Fruit fly (Drosophila melanogaster) whole organism, prepupa: ENCODE data around the gene RIOK2.

Experiments used
- CG10631 ChIP-seq: fragments of 200-800 bp; sonication (Bioruptor generic); optimal IDR thresholded peaks from 2 replicates; lab custom pipeline; 2016; ENCODE audit warnings: missing biosample characterization, missing genetic modification characterization
- CG10669 ChIP-seq: fragments of 200-800 bp; sonication (Bioruptor generic); optimal IDR thresholded peaks from 3 replicates; lab custom pipeline; 2018; ENCODE audit warnings: missing biosample characterization, mild to moderate bottlenecking, missing genetic modification characterization, moderate library complexity
- CG11762 ChIP-seq: fragments of 200-800 bp; sonication (Bioruptor generic); optimal IDR thresholded peaks from 3 replicates; lab custom pipeline; 2016; ENCODE audit warnings: missing biosample characterization, missing genetic modification characterization; ENCODE audit not compliant: insufficient read depth
- CG11902 ChIP-seq: fragments of 200-800 bp; sonication (Bioruptor generic); optimal IDR thresholded peaks from 3 replicates; lab custom pipeline; 2016; ENCODE audit warnings: missing biosample characterization, missing genetic modification characterization
- CG15336 ChIP-seq: fragments of 200-800 bp; sonication (Bioruptor generic); IDR thresholded peaks from 2 replicates; pipeline ENCODE4 v1.3.6; 2022; ENCODE audit warnings: missing biosample characterization, missing genetic modification characterization
- CG1621 ChIP-seq: fragments of 200-800 bp; sonication (Bioruptor generic); optimal IDR thresholded peaks from 3 replicates; lab custom pipeline; 2018; ENCODE audit warnings: missing biosample characterization, mild to moderate bottlenecking, missing genetic modification characterization
- CG3032 ChIP-seq: fragments of 200-800 bp; optimal IDR thresholded peaks from 2 replicates; lab custom pipeline; 2019; ENCODE audit warnings: missing biosample characterization, mild to moderate bottlenecking, missing genetic modification characterization, moderate library complexity
- CG31627 ChIP-seq: fragments of 200-800 bp; sonication (Bioruptor generic); optimal IDR thresholded peaks from 3 replicates; lab custom pipeline; 2016; ENCODE audit warnings: missing biosample characterization, missing genetic modification characterization
- CG32006 ChIP-seq: fragments of 200-800 bp; sonication (Bioruptor generic); optimal IDR thresholded peaks from 3 replicates; lab custom pipeline; 2017; ENCODE audit warnings: missing biosample characterization, mild to moderate bottlenecking, missing genetic modification characterization
- CG3919 ChIP-seq: fragments of 200-800 bp; sonication (Bioruptor generic); optimal IDR thresholded peaks from 3 replicates; lab custom pipeline; 2016; ENCODE audit warnings: missing biosample characterization, missing genetic modification characterization
- CG4318 ChIP-seq: fragments of 200-800 bp; sonication (Bioruptor generic); optimal IDR thresholded peaks from 3 replicates; lab custom pipeline; 2017; ENCODE audit warnings: missing biosample characterization, mild to moderate bottlenecking, missing genetic modification characterization
- CG6276 ChIP-seq: fragments of 200-800 bp; sonication (Bioruptor generic); optimal IDR thresholded peaks from 2 replicates; lab custom pipeline; 2017; ENCODE audit warnings: missing biosample characterization, mild to moderate bottlenecking, missing genetic modification characterization
- CG6792 ChIP-seq: fragments of 200-800 bp; sonication (Bioruptor generic); optimal IDR thresholded peaks from 3 replicates; lab custom pipeline; 2016; ENCODE audit warnings: missing biosample characterization, missing genetic modification characterization
- CG6808 ChIP-seq: fragments of 200-800 bp; sonication (Bioruptor generic); optimal IDR thresholded peaks from 3 replicates; lab custom pipeline; 2017; ENCODE audit warnings: missing biosample characterization, missing genetic modification characterization, mild to moderate bottlenecking, moderate library complexity, missing genetic modification reagents
- CG6854 ChIP-seq: fragments of 200-800 bp; sonication (Bioruptor generic); optimal IDR thresholded peaks from 2 replicates; lab custom pipeline; 2017; ENCODE audit warnings: missing biosample characterization, mild to moderate bottlenecking, missing genetic modification characterization
- CG8119 ChIP-seq: fragments of 200-800 bp; sonication (Bioruptor generic); IDR thresholded peaks from 3 replicates; pipeline ENCODE4 v1.3.6; 2022; ENCODE audit warnings: missing biosample characterization, missing genetic modification characterization
- CG8319 ChIP-seq: fragments of 200-800 bp; sonication (Bioruptor generic); optimal IDR thresholded peaks from 3 replicates; lab custom pipeline; 2016; ENCODE audit warnings: missing biosample characterization, missing genetic modification characterization
- CG8632 ChIP-seq: fragments of 200-800 bp; sonication (Bioruptor generic); optimal IDR thresholded peaks from 3 replicates; lab custom pipeline; 2016; ENCODE audit warnings: missing biosample characterization, missing genetic modification characterization
- Eip78C ChIP-seq: fragments of 200-800 bp; sonication (Bioruptor generic); peaks from one replicate; lab custom pipeline; 2016; ENCODE audit warnings: missing biosample characterization, missing genetic modification characterization
- Ets21C ChIP-seq: fragments of 200-800 bp; sonication (Bioruptor generic); optimal IDR thresholded peaks from 3 replicates; lab custom pipeline; 2016; ENCODE audit warnings: missing biosample characterization, missing genetic modification characterization
- Gug ChIP-seq: fragments of 200-800 bp; sonication (Bioruptor generic); IDR thresholded peaks from 2 replicates; pipeline ENCODE4 v1.3.6; 2022; ENCODE audit warnings: missing biosample characterization, missing genetic modification characterization
- Hr4 ChIP-seq: fragments of 200-800 bp; sonication (Bioruptor generic); optimal IDR thresholded peaks from 3 replicates; lab custom pipeline; 2016; ENCODE audit warnings: missing biosample characterization, missing genetic modification characterization
- Lpt ChIP-seq: fragments of 200-800 bp; sonication (Bioruptor generic); optimal IDR thresholded peaks from 3 replicates; lab custom pipeline; 2016; ENCODE audit warnings: missing biosample characterization, missing genetic modification characterization
- Met ChIP-seq: fragments of 200-800 bp; sonication (Bioruptor generic); optimal IDR thresholded peaks from 3 replicates; lab custom pipeline; 2016; ENCODE audit warnings: missing biosample characterization, missing genetic modification characterization
- Sox102F ChIP-seq: fragments of 200-800 bp; sonication (Bioruptor generic); optimal IDR thresholded peaks from 2 replicates; lab custom pipeline; 2016; ENCODE audit warnings: missing biosample characterization, mild to moderate bottlenecking, missing genetic modification characterization
- Sox15 ChIP-seq: fragments of 200-800 bp; sonication (Bioruptor generic); optimal IDR thresholded peaks from 3 replicates; lab custom pipeline; 2016; ENCODE audit warnings: missing biosample characterization, missing genetic modification characterization
- cyc ChIP-seq: fragments of 200-800 bp; sonication (Bioruptor generic); optimal IDR thresholded peaks from 3 replicates; lab custom pipeline; 2016; ENCODE audit warnings: missing biosample characterization, missing genetic modification characterization
- fd85E ChIP-seq: fragments of 200-800 bp; sonication (Bioruptor generic); optimal IDR thresholded peaks from 3 replicates; lab custom pipeline; 2016; ENCODE audit warnings: missing biosample characterization, missing genetic modification characterization
- fkh ChIP-seq: fragments of 200-800 bp; sonication (Bioruptor generic); optimal IDR thresholded peaks from 3 replicates; lab custom pipeline; 2017; ENCODE audit warnings: missing biosample characterization, mild to moderate bottlenecking, missing genetic modification characterization, moderate library complexity
- lz ChIP-seq: fragments of 200-800 bp; sonication (Bioruptor generic); optimal IDR thresholded peaks from 3 replicates; lab custom pipeline; 2016; ENCODE audit warnings: missing biosample characterization, missing genetic modification characterization
- net ChIP-seq: fragments of 200-800 bp; sonication (Bioruptor generic); optimal IDR thresholded peaks from 3 replicates; lab custom pipeline; 2016; ENCODE audit warnings: missing biosample characterization, missing genetic modification characterization
- pdm3 ChIP-seq: fragments of 200-800 bp; sonication (Bioruptor generic); optimal IDR thresholded peaks from 3 replicates; lab custom pipeline; 2016; ENCODE audit warnings: missing biosample characterization, missing genetic modification characterization
- salr ChIP-seq, 2 experiments: fragments of 200-800 bp; sonication (Bioruptor generic); optimal IDR thresholded peaks; 3 replicates each; lab custom pipeline; 2016 to 2018; ENCODE audit warnings: missing biosample characterization in 2 of 2, missing genetic modification characterization in 2 of 2, mild to moderate bottlenecking in 1 of 2
- spab ChIP-seq: fragments of 200-800 bp; sonication (Bioruptor generic); optimal IDR thresholded peaks from 2 replicates; lab custom pipeline; 2017; ENCODE audit warnings: missing biosample characterization, mild to moderate bottlenecking, missing genetic modification characterization, missing genetic modification reagents
- ss ChIP-seq, 2 experiments: fragments of 200-800 bp; sonication (Bioruptor generic); optimal IDR thresholded peaks; 2 replicates in 1 of 2; 3 replicates in 1 of 2; lab custom pipeline; 2017 to 2018; ENCODE audit warnings: mild to moderate bottlenecking in 2 of 2, missing biosample characterization in 2 of 2, missing genetic modification characterization in 2 of 2, moderate library complexity in 1 of 2
- svp ChIP-seq: fragments of 200-800 bp; sonication (Bioruptor generic); peaks from one replicate; lab custom pipeline; 2016; ENCODE audit warnings: missing biosample characterization, missing genetic modification characterization
- vri ChIP-seq: fragments of 200-800 bp; sonication (Bioruptor generic); optimal IDR thresholded peaks from 3 replicates; lab custom pipeline; 2016; ENCODE audit warnings: missing biosample characterization, mild to moderate bottlenecking, missing genetic modification characterization

Gene RIOK2

DNA sequence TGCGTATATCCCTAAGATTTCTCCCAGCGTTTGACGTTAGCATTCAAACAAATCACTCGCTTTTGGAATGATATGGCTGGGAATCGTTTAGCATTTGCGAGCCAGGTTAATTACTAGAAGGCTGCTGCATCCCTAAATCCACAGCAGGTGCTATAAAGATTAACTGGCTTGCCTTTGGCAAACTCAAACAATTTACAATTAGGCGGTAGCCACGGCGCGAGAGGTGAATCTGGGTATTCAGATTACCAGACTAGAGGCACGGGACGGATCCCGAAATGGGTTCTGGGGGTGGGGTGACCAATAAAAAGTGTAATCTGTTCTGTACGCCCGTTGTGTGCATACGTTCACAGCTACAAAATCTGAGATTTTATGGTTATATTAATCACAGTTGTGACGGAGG, 15.5 kb downstream of the RIOK2 start, which contains the start of gene CG11892:
Gene CG11892, plus strand, starts transcription at position 384 of the 400 bp plus-strand sequence.
- peak; percentile 23 for TF ChIP-seq Sox102F (GFP tag; lab: Kevin White, UChicago)
- no peak for TF ChIP-seq cyc (GFP tag; lab: Kevin White, UChicago)
- no peak for TF ChIP-seq CG11902
- peak; percentile 46 for TF ChIP-seq vri (GFP tag; lab: Kevin White, UChicago)
- no peak for TF ChIP-seq ss (GFP tag; optimal IDR thresholded peaks at IDR 0.05; lab: Kevin White, UChicago)
- TF ChIP-seq fd85E (GFP tag; lab: Kevin White, UChicago), result no peak
- no peak for TF ChIP-seq CG10669
- no peak for TF ChIP-seq Sox15 (GFP tag; lab: Kevin White, UChicago)
- TF ChIP-seq CG6808, result no peak
- TF ChIP-seq svp (GFP tag; lab: Kevin White, UChicago), result peak; percentile 46
- TF ChIP-seq CG15336 (GFP tag; lab: Robert Waterston, UW), result no peak
- no peak for TF ChIP-seq CG1621
- peak; percentile 90 for TF ChIP-seq fkh (GFP tag; lab: Kevin White, UChicago)
- TF ChIP-seq lz (GFP tag; lab: Kevin White, UChicago), result no peak
- TF ChIP-seq Eip78C (GFP tag; lab: Kevin White, UChicago), result no peak
- TF ChIP-seq CG32006 (GFP tag; lab: Kevin White, UChicago), result no peak
- no peak for TF ChIP-seq Ets21C (GFP tag; lab: Kevin White, UChicago)
- no peak for TF ChIP-seq CG3919
- no peak for TF ChIP-seq net (GFP tag; lab: Kevin White, UChicago)
- TF ChIP-seq Hr4, result no peak
- no peak for TF ChIP-seq CG3032
- no peak for TF ChIP-seq CG10631
- TF ChIP-seq pdm3 (GFP tag; lab: Kevin White, UChicago), result no peak

DNA sequence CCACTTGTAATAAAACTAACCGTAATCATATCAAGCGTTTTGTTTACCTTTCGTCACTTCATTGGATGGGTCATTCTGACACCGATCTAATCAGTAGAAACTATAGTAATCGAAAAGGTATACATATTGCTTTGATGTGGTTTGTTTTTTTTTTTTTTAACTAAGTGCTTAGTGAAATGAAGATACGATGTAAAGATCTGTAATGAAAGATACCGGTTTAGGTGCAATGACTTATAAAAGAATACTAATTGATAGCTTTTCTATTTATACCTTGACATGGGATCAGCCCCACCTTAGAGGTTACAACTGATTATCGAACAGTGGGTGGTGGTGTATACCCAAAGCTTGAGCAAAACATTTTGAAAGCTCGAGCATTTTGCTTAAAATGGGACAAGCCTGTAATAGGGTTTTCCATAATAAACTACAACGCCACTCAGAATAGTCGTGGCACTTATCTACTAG, 17.6 kb downstream of the RIOK2 start, which contains the start of gene CG31300:
Gene CG31300, plus strand, starts transcription at position 412 of the 462 bp plus-strand sequence.
- TF ChIP-seq spab (GFP tag; lab: Kevin White, UChicago), result no peak
- no peak for TF ChIP-seq CG6276 (GFP tag; lab: Kevin White, UChicago)
- TF ChIP-seq CG6792 (GFP tag; lab: Kevin White, UChicago), result no peak
- TF ChIP-seq CG11762 (GFP tag; lab: Kevin White, UChicago), result no peak
- TF ChIP-seq salr (GFP tag; optimal IDR thresholded peaks at IDR 0.05; lab: Kevin White, UChicago), result no peak
- no peak for TF ChIP-seq CG6808
- no peak for TF ChIP-seq Gug (GFP tag; lab: Robert Waterston, UW)

- TF ChIP-seq CG8632 (GFP tag; lab: Kevin White, UChicago), result no peak
- TF ChIP-seq CG3032, result no peak
- no peak for TF ChIP-seq CG6854
- TF ChIP-seq CG8119 (GFP tag; lab: Robert Waterston, UW), result no peak
- no peak for TF ChIP-seq CG10631
- TF ChIP-seq net (GFP tag; lab: Kevin White, UChicago), result no peak
- TF ChIP-seq CG3919, result no peak
Observed at dm6 chr3R:25285173-25285572, 19.5 kb downstream of the RIOK2 start, which contains the start of gene CG31104. Gene CG31104 (plus strand): TSS chr3R:25285473.

dm6 chr3R:25287128-25287527, 21.5 kb downstream of the RIOK2 start, which contains the start of gene CG13658:
Gene CG13658 (plus strand): TSS chr3R:25287474.
- no peak for TF ChIP-seq net (GFP tag; lab: Kevin White, UChicago)
- TF ChIP-seq vri (GFP tag; lab: Kevin White, UChicago), result no peak
- no peak for TF ChIP-seq CG4318 (GFP tag; lab: Kevin White, UChicago)
- TF ChIP-seq CG8632 (GFP tag; lab: Kevin White, UChicago), result no peak
- no peak for TF ChIP-seq Sox102F (GFP tag; lab: Kevin White, UChicago)
- TF ChIP-seq Met, result no peak
- no peak for TF ChIP-seq salr (GFP tag; optimal IDR thresholded peaks at IDR 0.05; lab: Kevin White, UChicago)
- no peak for TF ChIP-seq Lpt (GFP tag; lab: Kevin White, UChicago)
- TF ChIP-seq CG8319, result no peak
- no peak for TF ChIP-seq CG31627
